Worm (Caenorhabditis elegans) whole organism, L1 larva: Measurements from ENCODE around the gene str-236.
A peak's percentile ranks its signal among the peaks of the same experiment; 100 is the strongest.

Experiments used
- C16A3.4 ChIP-seq: fragments of 150-350 bp; optimal IDR thresholded peaks from 2 replicates; lab custom pipeline; 2014; ENCODE audit warnings: missing biosample characterization, missing genetic modification characterization
- aha-1 ChIP-seq: fragments of 150-350 bp; optimal IDR thresholded peaks from 2 replicates; lab custom pipeline; 2014; ENCODE audit warnings: missing biosample characterization, missing genetic modification characterization
- blmp-1 ChIP-seq: fragments of 150-350 bp; optimal IDR thresholded peaks from 2 replicates; lab custom pipeline; 2014; ENCODE audit warnings: missing biosample characterization, missing genetic modification characterization
- dsc-1 ChIP-seq: sonication (generic microtip); optimal IDR thresholded peaks from 2 replicates; lab custom pipeline; 2016; ENCODE audit warnings: mild to moderate bottlenecking, missing genetic modification characterization, missing compliant biosample characterization
- efl-1 ChIP-seq, 4 experiments: fragments of 150-350 bp; optimal IDR thresholded peaks in 3 of 4; peaks in 1 of 4; 1 replicate in 1 of 4; 2 replicates in 3 of 4; lab custom pipeline; 2014; ENCODE audit warnings: missing biosample characterization in 2 of 4, missing genetic modification characterization in 2 of 4, missing genetic modification reagents in 2 of 4
- efl-3 ChIP-seq: fragments of 200-800 bp; sonication (Bioruptor generic); optimal IDR thresholded peaks from 2 replicates; lab custom pipeline; 2018; ENCODE audit warnings: mild to moderate bottlenecking, missing genetic modification characterization, missing compliant biosample characterization
- elt-2 ChIP-seq: sonication (generic microtip); optimal IDR thresholded peaks from 2 replicates; lab custom pipeline; 2016; ENCODE audit warnings: missing genetic modification characterization, mild to moderate bottlenecking, inconsistent platforms, missing compliant biosample characterization, missing genetic modification reagents
- ets-5 ChIP-seq: fragments of 200-800 bp; sonication (Bioruptor generic); IDR thresholded peaks from 2 replicates; pipeline ENCODE4 v1.3.6; 2022; ENCODE audit warnings: missing genetic modification characterization, missing compliant biosample characterization
- fkh-4 ChIP-seq: sonication (generic microtip); optimal IDR thresholded peaks from 2 replicates; lab custom pipeline; 2016; ENCODE audit warnings: missing compliant biosample characterization, missing genetic modification characterization, borderline replicate concordance
- fos-1 ChIP-seq: fragments of 150-350 bp; optimal IDR thresholded peaks from 2 replicates; lab custom pipeline; 2014; ENCODE audit warnings: missing biosample characterization, missing genetic modification characterization
- hlh-17 ChIP-seq: fragments of 200-800 bp; sonication (Bioruptor generic); optimal IDR thresholded peaks from 2 replicates; lab custom pipeline; 2018; ENCODE audit warnings: missing genetic modification characterization, mild to moderate bottlenecking, missing compliant biosample characterization, moderate library complexity, borderline replicate concordance
- hlh-4 ChIP-seq: sonication (generic microtip); optimal IDR thresholded peaks from 2 replicates; lab custom pipeline; 2016; ENCODE audit warnings: mild to moderate bottlenecking, missing genetic modification characterization, missing compliant biosample characterization
- isw-1 ChIP-seq: fragments of 200-800 bp; sonication (Bioruptor generic); IDR thresholded peaks from 2 replicates; pipeline ENCODE4 v1.3.6; 2022; ENCODE audit warnings: missing genetic modification characterization, missing compliant biosample characterization
- lin-13 ChIP-seq: fragments of 150-350 bp; optimal IDR thresholded peaks from 2 replicates; lab custom pipeline; 2014; ENCODE audit warnings: missing biosample characterization, missing genetic modification reagents, missing genetic modification characterization
- lin-35 ChIP-seq, 2 experiments: fragments of 150-350 bp; optimal IDR thresholded peaks; 2 replicates each; lab custom pipeline; 2014; ENCODE audit warnings: missing biosample characterization in 2 of 2, missing genetic modification characterization in 2 of 2, missing genetic modification reagents in 2 of 2
- mab-9 ChIP-seq: fragments of 200-800 bp; sonication (Bioruptor generic); IDR thresholded peaks from 2 replicates; pipeline ENCODE4 v1.3.6; 2022; ENCODE audit warnings: missing genetic modification reagents, missing genetic modification characterization, missing compliant biosample characterization
- nhr-77 ChIP-seq: fragments of 150-350 bp; optimal IDR thresholded peaks from 2 replicates; lab custom pipeline; 2014; ENCODE audit warnings: missing biosample characterization, missing genetic modification characterization
- nhr-84 ChIP-seq: sonication (generic microtip); optimal IDR thresholded peaks from 2 replicates; lab custom pipeline; 2017; ENCODE audit warnings: missing biosample characterization, missing genetic modification characterization
- nhr-85 ChIP-seq: sonication (generic microtip); peaks from one replicate; lab custom pipeline; 2016; ENCODE audit warnings: missing genetic modification characterization, inconsistent platforms, missing compliant biosample characterization
- pqm-1 ChIP-seq: sonication (generic microtip); optimal IDR thresholded peaks from 3 replicates; lab custom pipeline; 2017; ENCODE audit warnings: missing biosample characterization, missing genetic modification characterization
- rnt-1 ChIP-seq: sonication (generic microtip); optimal IDR thresholded peaks from 2 replicates; lab custom pipeline; 2016; ENCODE audit warnings: mild to moderate bottlenecking, missing genetic modification characterization, moderate library complexity, missing compliant biosample characterization
- skn-1 ChIP-seq: fragments of 150-350 bp; optimal IDR thresholded peaks from 2 replicates; lab custom pipeline; 2014; ENCODE audit warnings: missing biosample characterization, missing genetic modification characterization
- snpc-4 ChIP-seq: fragments of 150-350 bp; optimal IDR thresholded peaks from 2 replicates; lab custom pipeline; 2014; ENCODE audit warnings: missing biosample characterization, missing genetic modification characterization
- swsn-7 ChIP-seq: sonication (generic microtip); optimal IDR thresholded peaks from 2 replicates; lab custom pipeline; 2016; ENCODE audit warnings: missing genetic modification characterization, missing compliant biosample characterization
- tbx-2 ChIP-seq: sonication (generic microtip); optimal IDR thresholded peaks from 2 replicates; lab custom pipeline; 2016; ENCODE audit warnings: missing genetic modification characterization, missing compliant biosample characterization
- tlp-1 ChIP-seq: fragments of 150-350 bp; optimal IDR thresholded peaks from 2 replicates; lab custom pipeline; 2014; ENCODE audit warnings: missing biosample characterization, missing genetic modification characterization
- xbp-1 ChIP-seq: sonication (generic microtip); optimal IDR thresholded peaks from 2 replicates; lab custom pipeline; 2016; ENCODE audit warnings: missing genetic modification characterization, missing compliant biosample characterization
- zag-1 ChIP-seq: fragments of 150-350 bp; optimal IDR thresholded peaks from 2 replicates; lab custom pipeline; 2014; ENCODE audit warnings: missing biosample characterization, missing genetic modification characterization
- ztf-11 ChIP-seq, 2 experiments: sonication (generic microtip); optimal IDR thresholded peaks; 2 replicates each; lab custom pipeline; 2016 to 2017; ENCODE audit warnings: missing genetic modification characterization in 2 of 2, missing biosample characterization in 1 of 2, missing compliant biosample characterization in 1 of 2

The str-236 gene

ce11 chrV:1527985-1528384 is at the start of gene str-236:
Gene str-236, minus strand, starts transcription at chrV:1528085.
- TF ChIP-seq swsn-7 (tag; lab: Kevin White, UChicago) (no peak), C16A3.4 (tag; lab: Kevin White, UChicago) (no peak)

DNA sequence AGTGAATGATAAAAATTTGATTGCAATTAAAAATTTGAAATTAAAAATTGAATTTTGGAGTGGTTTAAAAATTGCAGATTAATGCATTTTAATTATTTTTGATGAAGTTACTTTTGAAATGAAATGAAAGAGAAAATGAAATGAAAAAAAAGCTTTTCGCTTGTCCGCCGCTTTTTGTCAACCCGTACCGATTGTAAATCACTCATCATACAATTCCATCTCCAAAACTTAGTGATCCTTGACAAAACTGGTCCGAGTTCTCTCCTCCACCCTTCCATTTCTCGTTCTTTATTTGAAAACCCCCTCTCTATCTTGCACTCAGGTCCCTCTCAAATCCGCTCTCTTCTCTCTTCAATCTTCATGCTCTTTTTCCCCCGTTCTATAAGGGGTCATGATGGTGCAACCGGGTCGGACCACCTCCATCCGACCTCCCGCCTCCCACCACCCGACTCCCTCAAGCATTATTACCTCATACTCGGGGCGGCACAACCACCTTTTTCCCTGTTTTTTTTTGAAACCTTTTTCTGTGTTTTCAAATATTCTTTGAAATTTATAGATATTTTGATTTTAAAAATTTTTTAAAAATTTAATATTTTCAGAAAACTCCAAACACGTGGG is 49.3 kb upstream of the str-236 start:
- no peak for TF ChIP-seq mab-9 (GFP tag; lab: Robert Waterston, UW)

ce11 chrV:1575493-1576084 is 47.7 kb upstream of the str-236 start:
- TF ChIP-seq pqm-1, result no peak
- no peak for TF ChIP-seq fkh-4 (tag; lab: Kevin White, UChicago)
- TF ChIP-seq nhr-77, result no peak
- TF ChIP-seq isw-1 (GFP tag; lab: Robert Waterston, UW), result no peak
- no peak for TF ChIP-seq tlp-1 (tag; lab: Kevin White, UChicago)
- no peak for TF ChIP-seq aha-1 (tag; lab: Kevin White, UChicago)
- TF ChIP-seq snpc-4, result no peak
- no peak for TF ChIP-seq xbp-1
- no peak for TF ChIP-seq dsc-1 (tag; lab: Kevin White, UChicago)
- TF ChIP-seq, all 84 proteins: peak for 0

DNA sequence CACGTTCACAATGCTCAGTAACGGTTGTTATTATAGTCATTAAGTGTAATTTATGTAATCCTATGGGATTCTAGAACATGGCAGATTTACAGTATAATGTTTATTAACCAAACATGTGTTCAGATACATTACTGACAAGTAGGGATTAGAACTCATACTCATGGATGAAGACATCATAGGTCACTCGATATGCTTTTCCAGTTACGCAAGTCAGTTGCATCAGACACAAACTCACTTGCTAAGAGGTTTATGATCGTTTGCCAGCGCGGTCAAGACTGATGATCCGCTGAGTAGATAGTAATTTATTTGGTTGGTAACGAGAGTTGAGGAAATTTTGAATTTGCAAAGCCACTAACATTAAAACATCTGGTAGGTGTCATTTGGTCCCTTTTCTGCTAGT is 46.7 kb upstream of the str-236 start:
- no peak for TF ChIP-seq skn-1 (tag; lab: Kevin White, UChicago)
- TF ChIP-seq dsc-1 (tag; lab: Kevin White, UChicago), result peak; percentile 10
- TF ChIP-seq, all 84 proteins: peak for 1

- peak; percentile 42 for TF ChIP-seq nhr-85 (tag; lab: Kevin White, UChicago)
- TF ChIP-seq ets-5 (GFP tag; lab: Robert Waterston, UW), result no peak
- TF ChIP-seq fkh-4 (tag; lab: Kevin White, UChicago), result no peak
- TF ChIP-seq ztf-11 (tag; optimal IDR thresholded peaks at IDR 0.05; lab: Kevin White, UChicago), result peak in 1 of 2 experiments; percentile 21
- TF ChIP-seq fos-1 (tag; lab: Kevin White, UChicago), result no peak
- TF ChIP-seq nhr-84 (tag; lab: Kevin White, UChicago), result no peak
Measured at ce11 chrV:1572585-1572984, 44.7 kb upstream of the str-236 start.

ce11 chrV:1570679-1571078 is 42.8 kb upstream of the str-236 start:
- TF ChIP-seq blmp-1 (no peak), rnt-1 (tag; lab: Kevin White, UChicago) (no peak), dsc-1 (tag; lab: Kevin White, UChicago) (peak; percentile 13)

- TF ChIP-seq blmp-1, result peak; percentile 52
- no peak for TF ChIP-seq efl-1 (optimal IDR thresholded peaks at IDR 0.05; lab: Kevin White, UChicago)
- no peak for TF ChIP-seq efl-1 (GFP tag; optimal IDR thresholded peaks at IDR 0.05 in 1 of 2; lab: Kevin White, UChicago)
- TF ChIP-seq xbp-1, result peak; percentile 91
Measured at ce11 chrV:1569750-1570419, 42.0 kb upstream of the str-236 start.

DNA sequence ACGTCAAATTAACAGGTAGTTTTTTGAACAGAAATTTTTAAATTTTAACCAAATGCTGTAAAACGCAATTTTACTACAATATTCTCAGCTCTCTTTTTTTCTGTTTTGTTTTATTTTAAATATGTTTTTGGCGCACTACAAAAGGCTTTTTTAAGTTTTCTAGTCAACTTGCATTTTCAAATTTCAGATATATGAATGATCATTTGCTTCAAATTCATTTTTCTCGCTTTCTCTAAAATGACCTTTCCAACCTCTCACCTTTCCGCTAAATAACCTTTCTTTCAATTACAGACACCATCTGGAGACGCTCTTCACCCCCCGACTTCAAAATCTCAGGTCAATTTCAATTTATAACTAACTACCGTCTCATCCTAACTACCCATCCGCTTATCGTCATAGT is 38.9 kb upstream of the str-236 start, which contains the start of gene cdc-25.2:
cdc-25.2 (plus strand) TSS at position 301 of the 400 bp plus-strand sequence.
- TF ChIP-seq elt-2 (no peak), fos-1 (tag; lab: Kevin White, UChicago) (no peak), aha-1 (tag; lab: Kevin White, UChicago) (no peak), efl-3 (no peak), tbx-2 (tag; lab: Kevin White, UChicago) (no peak), hlh-4 (tag; lab: Kevin White, UChicago) (no peak), ets-5 (GFP tag; lab: Robert Waterston, UW) (no peak), zag-1 (tag; lab: Kevin White, UChicago) (no peak), xbp-1 (no peak), swsn-7 (tag; lab: Kevin White, UChicago) (no peak), hlh-17 (GFP tag; lab: Kevin White, UChicago) (no peak), rnt-1 (tag; lab: Kevin White, UChicago) (no peak), lin-13 (no peak), pqm-1 (no peak), lin-35 (GFP tag; optimal IDR thresholded peaks at IDR 0.05; lab: Kevin White, UChicago) (no peak)
